Fruit fly (Drosophila melanogaster) whole organism, embryonic: ENCODE results near the gene CG7530.

Experiments used
- Bteb2 ChIP-seq: fragments of 200-800 bp; sonication (Bioruptor generic); optimal IDR thresholded peaks from 2 replicates; lab custom pipeline; 2016; ENCODE audit warnings: missing biosample characterization, missing genetic modification characterization
- CG1024 ChIP-seq: fragments of 200-800 bp; sonication (Bioruptor generic); IDR thresholded peaks from 2 replicates; pipeline ENCODE4 v1.3.6; 2022; ENCODE audit warnings: missing biosample characterization, missing genetic modification characterization
- CG10654 ChIP-seq: fragments of 200-800 bp; sonication (Bioruptor generic); optimal IDR thresholded peaks from 2 replicates; lab custom pipeline; 2016; ENCODE audit warnings: missing biosample characterization, missing genetic modification characterization
- CG10979 ChIP-seq: fragments of 200-800 bp; sonication (Bioruptor generic); optimal IDR thresholded peaks from 2 replicates; lab custom pipeline; 2018; ENCODE audit warnings: missing biosample characterization, mild to moderate bottlenecking, missing genetic modification characterization, moderate library complexity
- CG11247 ChIP-seq: fragments of 200-800 bp; sonication (Bioruptor generic); IDR thresholded peaks from 2 replicates; pipeline ENCODE4 v1.3.6; 2022; ENCODE audit warnings: missing biosample characterization, missing genetic modification characterization
- CG12155 ChIP-seq: fragments of 200-800 bp; sonication (Bioruptor generic); optimal IDR thresholded peaks from 3 replicates; lab custom pipeline; 2016; ENCODE audit warnings: missing biosample characterization, missing genetic modification characterization
- CG12236 ChIP-seq: fragments of 200-800 bp; sonication (Bioruptor generic); optimal IDR thresholded peaks from 2 replicates; lab custom pipeline; 2016; ENCODE audit warnings: missing biosample characterization, missing genetic modification characterization
- CG13123 ChIP-seq: fragments of 200-800 bp; sonication (Bioruptor generic); optimal IDR thresholded peaks from 2 replicates; lab custom pipeline; 2016; ENCODE audit warnings: missing biosample characterization, missing genetic modification characterization
- CG13424 ChIP-seq: fragments of 200-800 bp; sonication (Bioruptor generic); optimal IDR thresholded peaks from 2 replicates; lab custom pipeline; 2019; ENCODE audit warnings: missing biosample characterization, mild to moderate bottlenecking, missing genetic modification characterization, moderate library complexity
- CG14441 ChIP-seq: fragments of 200-800 bp; sonication (Bioruptor generic); IDR thresholded peaks from 2 replicates; pipeline ENCODE4 v1.3.6; 2022; ENCODE audit warnings: missing biosample characterization, missing genetic modification characterization
- CG14710 ChIP-seq: fragments of 200-800 bp; sonication (Bioruptor generic); optimal IDR thresholded peaks from 3 replicates; lab custom pipeline; 2019; ENCODE audit warnings: missing biosample characterization, mild to moderate bottlenecking, missing genetic modification characterization, moderate library complexity
- CG16779 ChIP-seq: fragments of 200-800 bp; sonication (Bioruptor generic); IDR thresholded peaks from 2 replicates; pipeline ENCODE4 v1.3.6; 2022; ENCODE audit warnings: missing biosample characterization, missing genetic modification characterization
- CG16815 ChIP-seq: fragments of 200-800 bp; sonication (Bioruptor generic); optimal IDR thresholded peaks from 3 replicates; lab custom pipeline; 2017; ENCODE audit warnings: missing biosample characterization, mild to moderate bottlenecking, missing genetic modification characterization
- CG30020 ChIP-seq: fragments of 200-800 bp; optimal IDR thresholded peaks from 2 replicates; lab custom pipeline; 2019; ENCODE audit warnings: missing biosample characterization, mild to moderate bottlenecking, missing genetic modification characterization, moderate library complexity
- CG30431 ChIP-seq: fragments of 200-800 bp; sonication (Bioruptor generic); optimal IDR thresholded peaks from 2 replicates; lab custom pipeline; 2017; ENCODE audit warnings: missing biosample characterization, missing genetic modification characterization
- CG31365 ChIP-seq: fragments of 200-800 bp; sonication (Bioruptor generic); optimal IDR thresholded peaks from 2 replicates; lab custom pipeline; 2018; ENCODE audit warnings: missing biosample characterization, mild to moderate bottlenecking, missing genetic modification characterization
- CG34376 ChIP-seq: fragments of 200-800 bp; sonication (Bioruptor generic); optimal IDR thresholded peaks from 2 replicates; lab custom pipeline; 2018; ENCODE audit warnings: missing biosample characterization, mild to moderate bottlenecking, missing genetic modification characterization
- CG4404 ChIP-seq: fragments of 200-800 bp; sonication (Bioruptor generic); IDR thresholded peaks from 2 replicates; pipeline ENCODE4 v1.3.6; 2022; ENCODE audit warnings: missing biosample characterization, missing genetic modification characterization
- CG6765 ChIP-seq: fragments of 200-800 bp; sonication (Bioruptor generic); optimal IDR thresholded peaks from 3 replicates; lab custom pipeline; 2017; ENCODE audit warnings: missing biosample characterization, mild to moderate bottlenecking, missing genetic modification characterization
- CG8944 ChIP-seq: fragments of 200-800 bp; sonication (Bioruptor generic); optimal IDR thresholded peaks from 3 replicates; lab custom pipeline; 2016; ENCODE audit warnings: missing biosample characterization, missing genetic modification characterization
- CG9932 ChIP-seq: fragments of 200-800 bp; sonication (Bioruptor generic); IDR thresholded peaks from 2 replicates; pipeline ENCODE4 v1.3.6; 2022; ENCODE audit warnings: missing biosample characterization, missing genetic modification characterization
- Camta ChIP-seq: fragments of 200-800 bp; sonication (Bioruptor generic); optimal IDR thresholded peaks from 2 replicates; lab custom pipeline; 2016; ENCODE audit warnings: missing biosample characterization, missing genetic modification characterization
- Dll ChIP-seq: fragments of 200-800 bp; sonication (Bioruptor generic); IDR thresholded peaks from 4 replicates; pipeline ENCODE4 v1.3.6; 2022; ENCODE audit warnings: missing biosample characterization, missing genetic modification characterization; ENCODE audit not compliant: partially characterized antibody
- Dp ChIP-seq: fragments of 200-800 bp; sonication (Bioruptor generic); optimal IDR thresholded peaks from 2 replicates; lab custom pipeline; 2018; ENCODE audit warnings: missing biosample characterization, mild to moderate bottlenecking, missing genetic modification characterization, moderate library complexity
- HHEX ChIP-seq: fragments of 200-800 bp; sonication (Bioruptor generic); optimal IDR thresholded peaks from 3 replicates; lab custom pipeline; 2017; ENCODE audit warnings: missing biosample characterization, mild to moderate bottlenecking, missing genetic modification characterization, missing genetic modification reagents
- HLH4C ChIP-seq: fragments of 200-800 bp; sonication (Bioruptor generic); IDR thresholded peaks from 3 replicates; pipeline ENCODE4 v1.3.6; 2022; ENCODE audit warnings: missing biosample characterization, missing genetic modification characterization; ENCODE audit not compliant: partially characterized antibody
- HmgZ ChIP-seq: fragments of 200-800 bp; sonication (Bioruptor generic); optimal IDR thresholded peaks from 2 replicates; lab custom pipeline; 2018; ENCODE audit warnings: missing biosample characterization, mild to moderate bottlenecking, missing genetic modification characterization
- Lim3 ChIP-seq: fragments of 200-800 bp; sonication (Bioruptor generic); IDR thresholded peaks from 2 replicates; pipeline ENCODE4 v1.3.6; 2022; ENCODE audit warnings: missing biosample characterization, missing genetic modification characterization
- MBD-R2 ChIP-seq: fragments of 200-800 bp; sonication (Bioruptor generic); IDR thresholded peaks from 2 replicates; pipeline ENCODE4 v1.3.6; 2022; ENCODE audit warnings: missing biosample characterization, missing genetic modification characterization
- NK7.1 ChIP-seq: fragments of 200-800 bp; sonication (Bioruptor generic); optimal IDR thresholded peaks from 3 replicates; lab custom pipeline; 2016; ENCODE audit warnings: missing biosample characterization, missing genetic modification characterization
- Nf-YA ChIP-seq: fragments of 200-800 bp; sonication (Bioruptor generic); IDR thresholded peaks from 2 replicates; pipeline ENCODE4 v1.3.6; 2022; ENCODE audit warnings: missing biosample characterization, missing genetic modification characterization
- Ptx1 ChIP-seq: fragments of 200-800 bp; sonication (Bioruptor generic); IDR thresholded peaks from 2 replicates; pipeline ENCODE4 v1.3.6; 2022; ENCODE audit warnings: missing biosample characterization, missing genetic modification characterization
- Ravus ChIP-seq: fragments of 200-800 bp; sonication (Bioruptor generic); IDR thresholded peaks from 2 replicates; pipeline ENCODE4 v1.3.6; 2022; ENCODE audit warnings: missing biosample characterization, missing genetic modification characterization
- Xbp1 ChIP-seq: fragments of 200-800 bp; sonication (Bioruptor generic); optimal IDR thresholded peaks from 3 replicates; lab custom pipeline; 2016; ENCODE audit warnings: missing biosample characterization, mild to moderate bottlenecking, missing genetic modification characterization
- Xrp1 ChIP-seq: fragments of 200-800 bp; sonication (Bioruptor generic); IDR thresholded peaks from 2 replicates; pipeline ENCODE4 v1.3.6; 2022; ENCODE audit warnings: missing biosample characterization, missing genetic modification characterization
- aop ChIP-seq: fragments of 200-800 bp; sonication (Bioruptor generic); IDR thresholded peaks from 2 replicates; pipeline ENCODE4 v1.3.6; 2022; ENCODE audit warnings: missing biosample characterization, missing genetic modification characterization
- btn ChIP-seq: fragments of 200-800 bp; sonication (Bioruptor generic); optimal IDR thresholded peaks from 2 replicates; lab custom pipeline; 2016; ENCODE audit warnings: missing biosample characterization, missing genetic modification characterization
- croc ChIP-seq: fragments of 200-800 bp; sonication (Bioruptor generic); conservative IDR thresholded peaks from 3 replicates; pipeline ENCODE4 v1.3.6; 2022; ENCODE audit warnings: missing biosample characterization, missing genetic modification characterization
- ems ChIP-seq: fragments of 200-800 bp; sonication (Bioruptor generic); optimal IDR thresholded peaks from 3 replicates; lab custom pipeline; 2016; ENCODE audit warnings: missing biosample characterization, missing genetic modification characterization
- fd102C ChIP-seq: fragments of 200-800 bp; sonication (Bioruptor generic); optimal IDR thresholded peaks from 2 replicates; lab custom pipeline; 2018; ENCODE audit warnings: missing biosample characterization, mild to moderate bottlenecking, missing genetic modification characterization, moderate library complexity
- ftz-f1 ChIP-seq: fragments of 200-800 bp; sonication (Bioruptor generic); optimal IDR thresholded peaks from 2 replicates; lab custom pipeline; 2016; ENCODE audit warnings: missing biosample characterization, missing genetic modification characterization
- gsb ChIP-seq: fragments of 200-800 bp; sonication (Bioruptor generic); IDR thresholded peaks from 2 replicates; pipeline ENCODE4 v1.3.6; 2022; ENCODE audit warnings: missing biosample characterization, missing genetic modification characterization
- hth ChIP-seq: fragments of >200 bp; optimal IDR thresholded peaks from 2 replicates; lab custom pipeline; 2017; ENCODE audit warnings: inconsistent platforms
- lov ChIP-seq, 2 experiments: fragments of 200-800 bp in 1 of 2; fragments of >200 bp in 1 of 2; sonication (Bioruptor generic) in 1 of 2; IDR thresholded peaks in 1 of 2; optimal IDR thresholded peaks in 1 of 2; 2 replicates in 1 of 2; 3 replicates in 1 of 2; pipeline versions ENCODE4 v1.3.6 to Lab custom; 2017 to 2022; ENCODE audit warnings: missing biosample characterization in 1 of 2, missing genetic modification characterization in 1 of 2
- maf-S ChIP-seq: fragments of 200-800 bp; sonication (Bioruptor generic); optimal IDR thresholded peaks from 2 replicates; lab custom pipeline; 2016; ENCODE audit warnings: missing biosample characterization, missing genetic modification characterization
- nmo ChIP-seq: fragments of 200-800 bp; sonication (Bioruptor generic); optimal IDR thresholded peaks from 2 replicates; lab custom pipeline; 2018; ENCODE audit warnings: missing biosample characterization, mild to moderate bottlenecking, missing genetic modification characterization, moderate library complexity
- org-1 ChIP-seq: fragments of 200-800 bp; sonication (Bioruptor generic); optimal IDR thresholded peaks from 2 replicates; lab custom pipeline; 2017; ENCODE audit warnings: missing biosample characterization, missing genetic modification characterization
- sim ChIP-seq: fragments of 200-800 bp; sonication (Bioruptor generic); IDR thresholded peaks from 2 replicates; pipeline ENCODE4 v1.3.6; 2022; ENCODE audit warnings: missing biosample characterization, missing genetic modification characterization
- sima ChIP-seq: fragments of 200-800 bp; sonication (Bioruptor generic); optimal IDR thresholded peaks from 2 replicates; lab custom pipeline; 2016; ENCODE audit warnings: missing biosample characterization, missing genetic modification characterization
- sna ChIP-seq: fragments of 200-800 bp; sonication (Bioruptor generic); IDR thresholded peaks from 2 replicates; pipeline ENCODE4 v1.3.6; 2022; ENCODE audit warnings: missing biosample characterization, missing genetic modification characterization; ENCODE audit not compliant: partially characterized antibody
- wdn ChIP-seq: fragments of 200-800 bp; sonication (Bioruptor generic); IDR thresholded peaks from 2 replicates; pipeline ENCODE4 v1.3.6; 2022; ENCODE audit warnings: missing biosample characterization, missing genetic modification characterization
- z ChIP-seq: fragments of 200-800 bp; sonication (Bioruptor generic); IDR thresholded peaks from 3 replicates; pipeline ENCODE4 v1.3.6; 2022; ENCODE audit warnings: missing biosample characterization, missing genetic modification characterization

The CG7530 gene

DNA sequence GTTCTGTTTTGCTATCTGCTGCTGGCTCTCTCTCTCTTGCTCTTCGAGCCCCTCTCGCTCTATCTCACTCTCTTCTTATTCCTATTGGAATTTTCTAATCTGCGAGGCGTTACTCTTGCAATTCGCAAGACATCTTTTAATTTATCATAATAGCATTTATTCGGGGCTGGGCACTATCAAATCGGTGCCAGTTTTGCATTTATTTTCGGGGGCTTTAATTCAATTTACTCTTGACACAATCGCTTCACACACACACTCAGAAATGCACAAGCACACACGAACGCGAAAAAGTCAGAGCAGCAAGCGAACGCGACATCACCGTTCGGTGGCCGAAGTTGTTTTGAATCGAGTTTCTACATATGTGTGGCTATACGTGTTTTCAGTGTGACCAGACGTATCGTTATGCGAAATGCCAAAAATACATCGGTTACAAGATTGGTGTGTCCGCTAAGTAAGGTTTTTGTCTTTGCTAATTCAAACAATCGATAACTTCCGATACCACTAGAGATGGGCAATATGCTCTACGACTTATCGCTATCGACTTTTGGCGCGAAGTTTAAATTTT is 34.3 kb downstream of the CG7530 start, which contains the start of gene Meltrin (continued):
- TF ChIP-seq CG10979 (tag; lab: Kevin White, UChicago): peak; percentile 19
- peak; percentile 88 for TF ChIP-seq HmgZ (tag; lab: Kevin White, UChicago)
- no peak for TF ChIP-seq Xrp1 (GFP tag; lab: Robert Waterston, UW)
- TF ChIP-seq sim (GFP tag; lab: Robert Waterston, UW): no peak
- no peak for TF ChIP-seq CG16815 (GFP tag; lab: Kevin White, UChicago)
- TF ChIP-seq MBD-R2 (GFP tag; lab: Robert Waterston, UW): no peak
- no peak for TF ChIP-seq CG8944 (GFP tag; lab: Kevin White, UChicago)
- TF ChIP-seq sna (GFP tag; lab: Robert Waterston, UW): no peak
- no peak for TF ChIP-seq CG12236 (GFP tag; lab: Kevin White, UChicago)
- no peak for TF ChIP-seq CG16779 (GFP tag; lab: Robert Waterston, UW)
- TF ChIP-seq CG13123 (GFP tag; lab: Kevin White, UChicago): no peak
- no peak for TF ChIP-seq wdn
- TF ChIP-seq CG10654 (GFP tag; lab: Kevin White, UChicago): no peak
- TF ChIP-seq Camta (GFP tag; lab: Kevin White, UChicago): no peak
- no peak for TF ChIP-seq btn (GFP tag; lab: Kevin White, UChicago)
- TF ChIP-seq fd102C (GFP tag; lab: Kevin White, UChicago): peak; percentile 43
- TF ChIP-seq NK7.1 (GFP tag; lab: Kevin White, UChicago): peak; percentile 53
- TF ChIP-seq HHEX (GFP tag; lab: Kevin White, UChicago): peak; percentile 27
- TF ChIP-seq hth (lab: Kevin White, UChicago): no peak
- TF ChIP-seq maf-S: no peak
- peak; percentile 33 for TF ChIP-seq Bteb2 (GFP tag; lab: Kevin White, UChicago)
- TF ChIP-seq ems: peak; percentile 69
- no peak for TF ChIP-seq CG1024 (GFP tag; lab: Robert Waterston, UW)
- TF ChIP-seq CG13424 (tag; lab: Kevin White, UChicago): peak; percentile 45
- peak; percentile 55 for TF ChIP-seq CG31365 (tag; lab: Kevin White, UChicago)
- no peak for TF ChIP-seq sima
- TF ChIP-seq CG30431 (GFP tag; lab: Kevin White, UChicago): no peak
- TF ChIP-seq ftz-f1 (GFP tag; lab: Kevin White, UChicago): peak; percentile 61
- TF ChIP-seq CG34376 (GFP tag; lab: Kevin White, UChicago): peak; percentile 86
- peak; percentile 100 for TF ChIP-seq Dp (GFP tag; lab: Kevin White, UChicago)
- no peak for TF ChIP-seq Ravus (GFP tag; lab: Robert Waterston, UW)
- no peak for TF ChIP-seq CG9932 (GFP tag; lab: Robert Waterston, UW)
- TF ChIP-seq CG14441 (GFP tag; lab: Robert Waterston, UW): no peak
- no peak for TF ChIP-seq Nf-YA (GFP tag; lab: Robert Waterston, UW)
- peak; percentile 42 for TF ChIP-seq CG30020
- peak; percentile 4 for TF ChIP-seq CG6765 (GFP tag; lab: Kevin White, UChicago)
- TF ChIP-seq CG4404 (GFP tag; lab: Robert Waterston, UW): no peak
- no peak for TF ChIP-seq aop (GFP tag; lab: Robert Waterston, UW)
- no peak for TF ChIP-seq croc
- no peak for TF ChIP-seq Ptx1 (GFP tag; lab: Robert Waterston, UW)
- TF ChIP-seq CG11247 (GFP tag; lab: Robert Waterston, UW): no peak
- peak; percentile 20 for TF ChIP-seq org-1
- no peak for TF ChIP-seq HLH4C (GFP tag; lab: Robert Waterston, UW)
- TF ChIP-seq CG12155: peak; percentile 7
- TF ChIP-seq nmo: peak; percentile 53
- no peak for TF ChIP-seq z
- peak; percentile 57 for TF ChIP-seq Xbp1 (GFP tag; lab: Kevin White, UChicago)
- TF ChIP-seq Lim3 (GFP tag; lab: Robert Waterston, UW): no peak
- no peak for TF ChIP-seq gsb
- no peak for TF ChIP-seq Dll (GFP tag; lab: Robert Waterston, UW)
- no peak for TF ChIP-seq lov (optimal IDR thresholded peaks at IDR 0.05; lab: Kevin White, UChicago)
- TF ChIP-seq lov (GFP tag; IDR thresholded peaks at IDR 0.05; lab: Robert Waterston, UW): no peak
- peak; percentile 77 for TF ChIP-seq CG14710 (tag; lab: Kevin White, UChicago)
